Worm (Caenorhabditis elegans): Measurements from ENCODE around the gene srlf-22.
A peak's percentile ranks its signal among the peaks of the same experiment; 100 is the strongest.
"Not testable (repeated sequence)": the region's sequence is repeated elsewhere in the genome, so short reads cannot be mapped to it uniquely, and the experiment has no call there.

Gene srlf-22

ce11 chrV:890835-891234, at the start of gene srlf-22:
TSS of gene srlf-22 (plus strand) at chrV:891135.
- not testable (repeated sequence) for TF ChIP-seq F49E8.2 (tag; optimal IDR thresholded peaks at IDR 0.05; ENCODE audit: insufficient read depth); ztf-18 (tag; optimal IDR thresholded peaks at IDR 0.05); lir-1 (GFP tag; conservative IDR thresholded peaks at IDR 0.05)

- 0 out of 2 replicates have a peak, but pooled peaks have one; percentile 14 for TF ChIP-seq D2030.7 (GFP tag; IDR thresholded peaks at IDR 0.05)
- peak; percentile 89 for TF ChIP-seq zfh-2 (GFP tag; conservative IDR thresholded peaks at IDR 0.05)
- no peak for TF ChIP-seq hsf-1 (GFP tag; IDR thresholded peaks at IDR 0.05)
- TF ChIP-seq ceh-91 (GFP tag; IDR thresholded peaks at IDR 0.05) = no peak
- TF ChIP-seq ztf-3 (GFP tag; optimal IDR thresholded peaks at IDR 0.05) = no peak
- TF ChIP-seq lin-35 (GFP tag; optimal IDR thresholded peaks at IDR 0.05) = no peak
- peak; percentile 59; the same call in 1 of the 2 replicates for TF ChIP-seq mcd-1 (GFP tag; IDR thresholded peaks at IDR 0.05)
- TF ChIP-seq lin-26 (GFP tag; IDR thresholded peaks at IDR 0.05) = no peak
- TF ChIP-seq tbx-9 (tag; optimal IDR thresholded peaks at IDR 0.05; ENCODE audit: borderline replicate concordance) = no peak
- TF ChIP-seq egrh-3 (GFP tag; IDR thresholded peaks at IDR 0.05) = peak; percentile 100
Measured at ce11 chrV:842611-843010, 48.3 kb upstream of the srlf-22 start.

ce11 chrV:843118-843517, 47.8 kb upstream of the srlf-22 start, which contains the start of gene K09C6.8:
TSS of gene K09C6.8 (minus strand) at chrV:843218.
- TF ChIP-seq T26A5.8, T07F8.4, hlh-12 (tag; optimal IDR thresholded peaks at IDR 0.05): not testable (repeated sequence)

ce11 chrV:847521-847920, 43.4 kb upstream of the srlf-22 start, which contains the start of gene srbc-13:
TSS of gene srbc-13 (plus strand) at chrV:847821.
- no peak for TF ChIP-seq ceh-100 (GFP tag; IDR thresholded peaks at IDR 0.05)
- no peak for TF ChIP-seq B0019.2 (GFP tag; conservative IDR thresholded peaks at IDR 0.05)
- TF ChIP-seq mcd-1 (GFP tag; IDR thresholded peaks at IDR 0.05) = no peak
- TF ChIP-seq madf-10 (tag; optimal IDR thresholded peaks at IDR 0.05) = no peak
- no peak for TF ChIP-seq aptf-2 (GFP tag; conservative IDR thresholded peaks at IDR 0.05)
- no peak for TF ChIP-seq Y95B8A.8 (GFP tag; IDR thresholded peaks at IDR 0.05)
- TF ChIP-seq lsl-1 (GFP tag; optimal IDR thresholded peaks at IDR 0.05) = no peak
- TF ChIP-seq F39B2.1 (GFP tag; IDR thresholded peaks at IDR 0.05) = no peak
- TF ChIP-seq tbx-9 (tag; optimal IDR thresholded peaks at IDR 0.05; ENCODE audit: borderline replicate concordance) = no peak
- TF ChIP-seq F37B4.10 (GFP tag; IDR thresholded peaks at IDR 0.05) = no peak
- no peak for TF ChIP-seq F22D6.2 (tag; optimal IDR thresholded peaks at IDR 0.05)
- TF ChIP-seq let-526 (GFP tag; IDR thresholded peaks at IDR 0.05) = no peak
- no peak for TF ChIP-seq zim-3 (tag; optimal IDR thresholded peaks at IDR 0.05)

- TF ChIP-seq ZK185.1 (tag; optimal IDR thresholded peaks at IDR 0.05; ENCODE audit: poor library complexity, severe bottlenecking) (no peak), let-607 (tag; optimal IDR thresholded peaks at IDR 0.05) (no peak), sea-2 (GFP tag; IDR thresholded peaks at IDR 0.05) (no peak), T26A5.8 (tag; optimal IDR thresholded peaks at IDR 0.05) (no peak), dpff-1 (tag; optimal IDR thresholded peaks at IDR 0.05) (no peak), K12H6.12 (tag; optimal IDR thresholded peaks at IDR 0.05) (no peak), Y53F4B.3 (GFP tag; IDR thresholded peaks at IDR 0.05) (no peak), hlh-26 (GFP tag; conservative IDR thresholded peaks at IDR 0.05) (no peak), mxl-1 (tag; optimal IDR thresholded peaks at IDR 0.05) (no peak), die-1 (tag; optimal IDR thresholded peaks at IDR 0.05) (no peak)
Measured at ce11 chrV:849042-849441, 41.9 kb upstream of the srlf-22 start.
